Worm (Caenorhabditis elegans) whole organism, L3 larva: ENCODE measurements around the gene clh-1.

Experiments used
- R02D3.7 ChIP-seq: fragments of 150-350 bp; optimal IDR thresholded peaks from 2 replicates; lab custom pipeline; 2014; ENCODE audit warnings: missing biosample characterization, missing genetic modification characterization
- aly-2 ChIP-seq: fragments of 150-350 bp; optimal IDR thresholded peaks from 2 replicates; lab custom pipeline; 2014; ENCODE audit warnings: missing biosample characterization, missing genetic modification characterization
- ama-1 ChIP-seq: fragments of 150-350 bp; optimal IDR thresholded peaks from 2 replicates; lab custom pipeline; 2018
- ceh-16 ChIP-seq: sonication (generic microtip); optimal IDR thresholded peaks from 2 replicates; lab custom pipeline; 2017; ENCODE audit warnings: missing biosample characterization, missing genetic modification characterization
- ceh-28 ChIP-seq: fragments of 150-350 bp; optimal IDR thresholded peaks from 2 replicates; lab custom pipeline; 2014; ENCODE audit warnings: missing biosample characterization, missing genetic modification reagents, missing genetic modification characterization
- ceh-9 ChIP-seq: sonication (generic microtip); optimal IDR thresholded peaks from 2 replicates; lab custom pipeline; 2018; ENCODE audit warnings: missing biosample characterization, missing genetic modification characterization
- elt-1 ChIP-seq: fragments of 150-350 bp; optimal IDR thresholded peaks from 2 replicates; lab custom pipeline; 2014; ENCODE audit warnings: missing biosample characterization, missing genetic modification characterization
- elt-2 ChIP-seq: sonication (generic microtip); optimal IDR thresholded peaks from 2 replicates; lab custom pipeline; 2016; ENCODE audit warnings: missing genetic modification reagents, mild to moderate bottlenecking, missing genetic modification characterization, missing compliant biosample characterization
- eor-1 ChIP-seq, 2 experiments: fragments of 150-350 bp; optimal IDR thresholded peaks; 2 replicates each; lab custom pipeline; 2014 to 2018; ENCODE audit warnings: missing biosample characterization in 2 of 2, missing genetic modification characterization in 2 of 2
- fkh-10 ChIP-seq: sonication (generic microtip); optimal IDR thresholded peaks from 2 replicates; lab custom pipeline; 2017; ENCODE audit warnings: missing biosample characterization, missing genetic modification reagents, missing genetic modification characterization
- hmg-11 ChIP-seq: sonication (generic microtip); optimal IDR thresholded peaks from 2 replicates; lab custom pipeline; 2016; ENCODE audit warnings: missing genetic modification characterization, missing compliant biosample characterization
- mdl-1 ChIP-seq: fragments of 150-350 bp; optimal IDR thresholded peaks from 2 replicates; lab custom pipeline; 2014; ENCODE audit warnings: missing biosample characterization, missing genetic modification characterization
- mml-1 ChIP-seq: fragments of 150-350 bp; sonication (generic microtip); optimal IDR thresholded peaks from 3 replicates; lab custom pipeline; 2014; ENCODE audit warnings: missing biosample characterization, missing genetic modification characterization
- nhr-11 ChIP-seq: fragments of 150-350 bp; optimal IDR thresholded peaks from 2 replicates; lab custom pipeline; 2014; ENCODE audit warnings: missing biosample characterization, missing genetic modification characterization
- nhr-12 ChIP-seq: fragments of 150-350 bp; optimal IDR thresholded peaks from 2 replicates; lab custom pipeline; 2014; ENCODE audit warnings: missing biosample characterization, missing genetic modification characterization
- nhr-28 ChIP-seq: fragments of 150-350 bp; optimal IDR thresholded peaks from 2 replicates; lab custom pipeline; 2014; ENCODE audit warnings: missing biosample characterization, missing genetic modification characterization
- nhr-67 ChIP-seq: fragments of 150-350 bp; optimal IDR thresholded peaks from 2 replicates; lab custom pipeline; 2014; ENCODE audit warnings: missing biosample characterization, missing genetic modification characterization
- pha-4 ChIP-seq: fragments of 150-350 bp; optimal IDR thresholded peaks from 2 replicates; lab custom pipeline; 2014; ENCODE audit warnings: missing biosample characterization, missing genetic modification reagents, missing genetic modification characterization
- pqm-1 ChIP-seq: fragments of 150-350 bp; optimal IDR thresholded peaks from 2 replicates; lab custom pipeline; 2017; ENCODE audit warnings: missing biosample characterization, missing genetic modification characterization, inconsistent platforms
- skn-1 ChIP-seq: fragments of 150-350 bp; optimal IDR thresholded peaks from 2 replicates; lab custom pipeline; 2014; ENCODE audit warnings: missing biosample characterization, missing genetic modification characterization
- tbx-2 ChIP-seq: sonication (generic microtip); optimal IDR thresholded peaks from 2 replicates; lab custom pipeline; 2016; ENCODE audit warnings: mild to moderate bottlenecking, missing genetic modification characterization, missing compliant biosample characterization
- unc-62 ChIP-seq: fragments of 150-350 bp; sonication (generic microtip); optimal IDR thresholded peaks from 4 replicates; lab custom pipeline; 2014; ENCODE audit warnings: missing biosample characterization, missing genetic modification reagents, missing genetic modification characterization
- ztf-11 ChIP-seq: fragments of 150-350 bp; optimal IDR thresholded peaks from 2 replicates; lab custom pipeline; 2014; ENCODE audit warnings: missing biosample characterization, missing genetic modification characterization

The clh-1 gene

DNA sequence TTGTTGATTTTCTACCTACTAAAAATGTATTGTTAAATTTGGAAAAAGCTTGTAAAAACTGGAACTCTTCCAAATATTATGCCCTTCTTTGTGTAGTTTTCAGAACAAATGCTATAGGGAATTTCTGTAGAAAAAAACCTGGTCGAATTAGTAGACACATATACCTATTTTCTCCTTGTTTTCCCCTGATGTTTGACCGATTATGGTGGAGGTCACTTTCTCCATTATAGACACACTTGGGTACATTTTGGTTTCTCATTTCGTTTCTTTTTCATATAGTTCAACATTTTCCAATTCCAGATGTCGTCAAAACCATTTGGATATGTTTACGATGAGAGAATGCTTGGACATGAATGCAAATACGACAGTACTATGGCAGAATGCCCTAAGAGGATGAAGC is 57.5 kb downstream of the clh-1 start, which contains the start of gene hda-5:
Gene hda-5, plus strand, starts transcription at position 301 of the 400 bp plus-strand sequence.
- no peak for TF ChIP-seq hmg-11 (tag; lab: Kevin White, UChicago)
- no peak for TF ChIP-seq nhr-67 (tag; lab: Kevin White, UChicago)
- no peak for TF ChIP-seq mdl-1 (tag; lab: Kevin White, UChicago)
- no peak for TF ChIP-seq ceh-16 (tag; lab: Kevin White, UChicago)
- no peak for TF ChIP-seq nhr-11 (tag; lab: Kevin White, UChicago)
- TF ChIP-seq elt-1 (tag; lab: Kevin White, UChicago), result no peak
- no peak for TF ChIP-seq fkh-10 (GFP tag; lab: Kevin White, UChicago)
- TF ChIP-seq ceh-9, result no peak
- no peak for TF ChIP-seq unc-62 (GFP tag; lab: Kevin White, UChicago)
- TF ChIP-seq elt-2 (tag; lab: Kevin White, UChicago), result no peak
- no peak for TF ChIP-seq R02D3.7 (tag; lab: Kevin White, UChicago)
- TF ChIP-seq pha-4 (tag; lab: Kevin White, UChicago), result no peak
- TF ChIP-seq pqm-1, result no peak
- no peak for TF ChIP-seq mml-1 (tag; lab: Kevin White, UChicago)
- TF ChIP-seq skn-1 (tag; lab: Kevin White, UChicago), result no peak
- no peak for TF ChIP-seq ama-1 (lab: Kevin White, UChicago)
- TF ChIP-seq ceh-28 (tag; lab: Kevin White, UChicago), result no peak
- no peak for TF ChIP-seq nhr-28 (tag; lab: Kevin White, UChicago)
- no peak for TF ChIP-seq tbx-2 (tag; lab: Kevin White, UChicago)

- TF ChIP-seq nhr-12, result no peak
- TF ChIP-seq elt-2 (tag; lab: Kevin White, UChicago), result peak; percentile 92
- TF ChIP-seq ceh-9, result no peak
- TF ChIP-seq eor-1 (tag; optimal IDR thresholded peaks at IDR 0.05; lab: Kevin White, UChicago), result no peak
- peak; percentile 90 for TF ChIP-seq pha-4 (tag; lab: Kevin White, UChicago)
- TF ChIP-seq ztf-11 (tag; lab: Kevin White, UChicago), result no peak
- no peak for TF ChIP-seq aly-2 (tag; lab: Kevin White, UChicago)
- no peak for TF ChIP-seq skn-1 (tag; lab: Kevin White, UChicago)
- TF ChIP-seq pqm-1, result peak; percentile 58
Measured at ce11 chrII:11797194-11797593, 59.1 kb downstream of the clh-1 start.
